Worm (Caenorhabditis elegans) whole organism, L1 larva: Measurements from ENCODE around the gene C49F5.6.

Experiments
- aha-1 ChIP-seq: fragments of 150-350 bp; optimal IDR thresholded peaks from 2 replicates; lab custom pipeline; 2014; ENCODE audit warnings: missing biosample characterization, missing genetic modification characterization
- blmp-1 ChIP-seq: fragments of 150-350 bp; optimal IDR thresholded peaks from 2 replicates; lab custom pipeline; 2014; ENCODE audit warnings: missing biosample characterization, missing genetic modification characterization
- ceh-8 ChIP-seq: fragments of 200-800 bp; sonication (Bioruptor generic); optimal IDR thresholded peaks from 2 replicates; lab custom pipeline; 2018; ENCODE audit warnings: mild to moderate bottlenecking, missing genetic modification characterization, moderate library complexity, missing compliant biosample characterization
- ceh-82 ChIP-seq, 3 experiments: fragments of 150-350 bp in 1 of 3; sonication (generic microtip) in 2 of 3; optimal IDR thresholded peaks; 2 replicates each; lab custom pipeline; 2014 to 2017; ENCODE audit warnings: missing biosample characterization in 3 of 3, missing genetic modification characterization in 3 of 3
- ces-1 ChIP-seq: fragments of 150-350 bp; optimal IDR thresholded peaks from 2 replicates; lab custom pipeline; 2014; ENCODE audit warnings: missing biosample characterization, missing genetic modification reagents, missing genetic modification characterization
- dsc-1 ChIP-seq: sonication (generic microtip); optimal IDR thresholded peaks from 2 replicates; lab custom pipeline; 2016; ENCODE audit warnings: mild to moderate bottlenecking, missing genetic modification characterization, missing compliant biosample characterization
- efl-1 ChIP-seq, 4 experiments: fragments of 150-350 bp; optimal IDR thresholded peaks in 3 of 4; peaks in 1 of 4; 1 replicate in 1 of 4; 2 replicates in 3 of 4; lab custom pipeline; 2014; ENCODE audit warnings: missing biosample characterization in 2 of 4, missing genetic modification characterization in 2 of 4, missing genetic modification reagents in 2 of 4
- efl-3 ChIP-seq: fragments of 200-800 bp; sonication (Bioruptor generic); optimal IDR thresholded peaks from 2 replicates; lab custom pipeline; 2018; ENCODE audit warnings: mild to moderate bottlenecking, missing genetic modification characterization, missing compliant biosample characterization
- fkh-10 ChIP-seq: sonication (generic microtip); optimal IDR thresholded peaks from 2 replicates; lab custom pipeline; 2017; ENCODE audit warnings: missing biosample characterization, missing genetic modification reagents, missing genetic modification characterization
- fkh-8 ChIP-seq: sonication (generic microtip); optimal IDR thresholded peaks from 2 replicates; lab custom pipeline; 2016; ENCODE audit warnings: mild to moderate bottlenecking, missing genetic modification characterization, missing compliant biosample characterization
- hlh-17 ChIP-seq: fragments of 200-800 bp; sonication (Bioruptor generic); optimal IDR thresholded peaks from 2 replicates; lab custom pipeline; 2018; ENCODE audit warnings: missing genetic modification characterization, mild to moderate bottlenecking, missing compliant biosample characterization, moderate library complexity, borderline replicate concordance
- lin-13 ChIP-seq: fragments of 150-350 bp; optimal IDR thresholded peaks from 2 replicates; lab custom pipeline; 2014; ENCODE audit warnings: missing biosample characterization, missing genetic modification reagents, missing genetic modification characterization
- lin-14 ChIP-seq: fragments of 200-800 bp; sonication (Bioruptor generic); optimal IDR thresholded peaks from 2 replicates; lab custom pipeline; 2018; ENCODE audit warnings: mild to moderate bottlenecking, missing genetic modification characterization, moderate library complexity, missing compliant biosample characterization
- lin-15B ChIP-seq: fragments of 150-350 bp; sonication (generic microtip); optimal IDR thresholded peaks from 3 replicates; lab custom pipeline; 2014; ENCODE audit warnings: missing biosample characterization, missing genetic modification characterization
- lin-35 ChIP-seq, 2 experiments: fragments of 150-350 bp; optimal IDR thresholded peaks; 2 replicates each; lab custom pipeline; 2014; ENCODE audit warnings: missing biosample characterization in 2 of 2, missing genetic modification characterization in 2 of 2, missing genetic modification reagents in 2 of 2
- lir-3 ChIP-seq: sonication (generic microtip); optimal IDR thresholded peaks from 2 replicates; lab custom pipeline; 2016; ENCODE audit warnings: mild to moderate bottlenecking, missing genetic modification characterization, moderate library complexity, missing compliant biosample characterization; ENCODE audit not compliant: poor library complexity
- lsy-2 ChIP-seq, 2 experiments: fragments of 150-350 bp; optimal IDR thresholded peaks; 2 replicates each; lab custom pipeline; 2014; ENCODE audit warnings: missing biosample characterization in 2 of 2, missing genetic modification characterization in 2 of 2
- mab-9 ChIP-seq: fragments of 200-800 bp; sonication (Bioruptor generic); IDR thresholded peaks from 2 replicates; pipeline ENCODE4 v1.3.6; 2022; ENCODE audit warnings: missing genetic modification reagents, missing genetic modification characterization, missing compliant biosample characterization
- mep-1 ChIP-seq: fragments of 150-350 bp; optimal IDR thresholded peaks from 2 replicates; lab custom pipeline; 2014; ENCODE audit warnings: missing biosample characterization, missing genetic modification characterization
- nhr-19 ChIP-seq: fragments of 200-800 bp; sonication (Bioruptor generic); conservative IDR thresholded peaks from 2 replicates; pipeline ENCODE4 v1.3.6; 2022; ENCODE audit warnings: missing genetic modification characterization, missing compliant biosample characterization
- nhr-20 ChIP-seq: sonication (generic microtip); optimal IDR thresholded peaks from 2 replicates; lab custom pipeline; 2016; ENCODE audit warnings: mild to moderate bottlenecking, missing genetic modification characterization, missing compliant biosample characterization
- nhr-28 ChIP-seq: fragments of 150-350 bp; optimal IDR thresholded peaks from 2 replicates; lab custom pipeline; 2014; ENCODE audit warnings: missing biosample characterization, missing genetic modification characterization
- nhr-47 ChIP-seq: sonication (generic microtip); optimal IDR thresholded peaks from 2 replicates; lab custom pipeline; 2016; ENCODE audit warnings: mild to moderate bottlenecking, missing genetic modification characterization, moderate library complexity, missing compliant biosample characterization
- nhr-71 ChIP-seq: sonication (generic microtip); optimal IDR thresholded peaks from 2 replicates; lab custom pipeline; 2016; ENCODE audit warnings: mild to moderate bottlenecking, missing genetic modification characterization, moderate library complexity, missing compliant biosample characterization
- nhr-84 ChIP-seq: sonication (generic microtip); optimal IDR thresholded peaks from 2 replicates; lab custom pipeline; 2017; ENCODE audit warnings: missing biosample characterization, missing genetic modification characterization
- pag-3 ChIP-seq: sonication (generic microtip); optimal IDR thresholded peaks from 2 replicates; lab custom pipeline; 2017; ENCODE audit warnings: missing genetic modification characterization, mild to moderate bottlenecking, missing compliant biosample characterization, antibody characterized with exemption, borderline replicate concordance; ENCODE audit not compliant: insufficient read depth
- pax-3 ChIP-seq: fragments of 200-800 bp; sonication (Bioruptor generic); optimal IDR thresholded peaks from 2 replicates; lab custom pipeline; 2018; ENCODE audit warnings: mild to moderate bottlenecking, missing genetic modification characterization, moderate library complexity, missing compliant biosample characterization
- rnt-1 ChIP-seq: sonication (generic microtip); optimal IDR thresholded peaks from 2 replicates; lab custom pipeline; 2016; ENCODE audit warnings: mild to moderate bottlenecking, missing genetic modification characterization, moderate library complexity, missing compliant biosample characterization
- snu-23 ChIP-seq: sonication (generic microtip); optimal IDR thresholded peaks from 2 replicates; lab custom pipeline; 2016; ENCODE audit warnings: missing genetic modification characterization, missing compliant biosample characterization
- sox-4 ChIP-seq: sonication (generic microtip); optimal IDR thresholded peaks from 2 replicates; lab custom pipeline; 2016; ENCODE audit warnings: missing genetic modification characterization, missing compliant biosample characterization
- sup-37 ChIP-seq: fragments of 200-800 bp; sonication (Bioruptor generic); optimal IDR thresholded peaks from 2 replicates; lab custom pipeline; 2018; ENCODE audit warnings: mild to moderate bottlenecking, missing genetic modification characterization, missing compliant biosample characterization
- swsn-7 ChIP-seq: sonication (generic microtip); optimal IDR thresholded peaks from 2 replicates; lab custom pipeline; 2016; ENCODE audit warnings: missing genetic modification characterization, missing compliant biosample characterization
- tbx-2 ChIP-seq: sonication (generic microtip); optimal IDR thresholded peaks from 2 replicates; lab custom pipeline; 2016; ENCODE audit warnings: missing genetic modification characterization, missing compliant biosample characterization
- unc-30 ChIP-seq: sonication (generic microtip); optimal IDR thresholded peaks from 2 replicates; lab custom pipeline; 2017; ENCODE audit warnings: missing biosample characterization, missing genetic modification characterization
- zag-1 ChIP-seq: fragments of 150-350 bp; optimal IDR thresholded peaks from 2 replicates; lab custom pipeline; 2014; ENCODE audit warnings: missing biosample characterization, missing genetic modification characterization

C49F5.6 gene

DNA sequence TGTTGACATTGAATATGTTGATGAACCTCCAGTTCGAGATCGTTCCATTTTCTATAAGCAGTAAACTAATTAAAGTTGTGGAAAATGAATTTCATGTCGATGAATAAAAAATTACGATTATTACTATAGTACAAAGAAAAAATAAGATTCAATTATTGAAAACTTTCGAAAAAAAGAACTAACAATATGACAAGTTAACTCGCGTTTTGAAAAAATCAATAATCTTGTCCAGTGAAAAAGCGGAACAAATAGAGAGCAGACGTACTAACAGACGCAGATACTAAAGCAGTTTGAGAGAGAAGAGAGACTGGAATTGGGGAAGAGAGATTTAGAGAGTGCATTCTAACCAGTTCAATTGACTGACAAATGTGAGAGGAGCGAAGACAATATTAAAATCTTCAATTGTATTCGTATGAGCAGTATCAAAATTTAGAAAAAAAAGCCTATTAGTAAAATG is 13.5 kb upstream of the C49F5.6 start, which contains the start of gene set-6:
set-6 (minus strand) TSS at position 51 of the 457 bp plus-strand sequence.
- TF ChIP-seq efl-1 (optimal IDR thresholded peaks at IDR 0.05; lab: Kevin White, UChicago) (peak in 1 of 2 experiments; percentile 47), efl-1 (GFP tag; optimal IDR thresholded peaks at IDR 0.05 in 1 of 2; lab: Kevin White, UChicago) (no peak), ceh-82 (tag; optimal IDR thresholded peaks at IDR 0.05; lab: Kevin White, UChicago) (peak in 2 of 3 experiments; percentile 17 to 30), lin-15B (no peak), nhr-71 (tag; lab: Kevin White, UChicago) (peak; percentile 30), nhr-20 (tag; lab: Kevin White, UChicago) (peak; percentile 23), rnt-1 (peak; percentile 2), mep-1 (tag; lab: Kevin White, UChicago) (peak; percentile 44), nhr-19 (GFP tag; lab: Robert Waterston, UW) (no peak), lin-14 (GFP tag; lab: Kevin White, UChicago) (peak; percentile 57), lin-35 (GFP tag; optimal IDR thresholded peaks at IDR 0.05; lab: Kevin White, UChicago) (peak in 1 of 2 experiments; percentile 7), ceh-8 (GFP tag; lab: Kevin White, UChicago) (no peak), efl-3 (GFP tag; lab: Kevin White, UChicago) (no peak), lsy-2 (tag; optimal IDR thresholded peaks at IDR 0.05; lab: Kevin White, UChicago) (peak in 1 of 2 experiments; percentile 49), nhr-47 (tag; lab: Kevin White, UChicago) (peak; percentile 5), sox-4 (tag; lab: Kevin White, UChicago) (no peak), lir-3 (tag; lab: Kevin White, UChicago) (peak; percentile 20), snu-23 (GFP tag; lab: Kevin White, UChicago) (peak; percentile 55), nhr-84 (tag; lab: Kevin White, UChicago) (no peak), swsn-7 (tag; lab: Kevin White, UChicago) (peak; percentile 22)

DNA sequence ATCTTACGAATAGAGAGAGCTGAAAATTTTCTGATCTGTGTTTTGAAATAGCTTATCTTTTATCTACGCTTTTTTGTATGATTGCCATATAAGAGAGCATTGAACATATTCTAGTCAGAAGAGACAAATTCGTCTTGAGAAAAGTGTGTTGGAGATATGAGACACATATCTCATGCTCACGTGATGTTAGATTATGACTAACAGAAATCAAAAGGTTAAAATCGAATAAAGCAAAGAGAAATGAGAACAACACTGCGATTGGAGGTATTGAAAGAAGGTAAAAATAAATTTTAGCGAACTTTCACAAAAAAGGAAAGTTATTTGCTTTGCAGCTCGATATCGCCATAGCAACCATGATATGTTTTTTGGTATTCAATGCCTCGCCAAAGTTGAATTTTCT is 6.0 kb upstream of the C49F5.6 start, which contains the start of gene nhr-167:
nhr-167 (minus strand) TSS at position 21 of the 400 bp plus-strand sequence.
- TF ChIP-seq pax-3 = peak; percentile 8
- peak; percentile 81 for TF ChIP-seq fkh-8 (tag; lab: Kevin White, UChicago)
- TF ChIP-seq dsc-1 (tag; lab: Kevin White, UChicago) = peak; percentile 76
- TF ChIP-seq nhr-28 (tag; lab: Kevin White, UChicago) = no peak
- TF ChIP-seq swsn-7 (tag; lab: Kevin White, UChicago) = peak; percentile 0
- TF ChIP-seq sox-4 (tag; lab: Kevin White, UChicago) = peak; percentile 15
- TF ChIP-seq tbx-2 = no peak
- no peak for TF ChIP-seq pag-3 (tag; lab: Kevin White, UChicago)
- TF ChIP-seq efl-1 (optimal IDR thresholded peaks at IDR 0.05; lab: Kevin White, UChicago) = no peak
- peak in 1 of 2 experiments; percentile 77 for TF ChIP-seq efl-1 (GFP tag; optimal IDR thresholded peaks at IDR 0.05 in 1 of 2; lab: Kevin White, UChicago)
- no peak for TF ChIP-seq blmp-1

DNA sequence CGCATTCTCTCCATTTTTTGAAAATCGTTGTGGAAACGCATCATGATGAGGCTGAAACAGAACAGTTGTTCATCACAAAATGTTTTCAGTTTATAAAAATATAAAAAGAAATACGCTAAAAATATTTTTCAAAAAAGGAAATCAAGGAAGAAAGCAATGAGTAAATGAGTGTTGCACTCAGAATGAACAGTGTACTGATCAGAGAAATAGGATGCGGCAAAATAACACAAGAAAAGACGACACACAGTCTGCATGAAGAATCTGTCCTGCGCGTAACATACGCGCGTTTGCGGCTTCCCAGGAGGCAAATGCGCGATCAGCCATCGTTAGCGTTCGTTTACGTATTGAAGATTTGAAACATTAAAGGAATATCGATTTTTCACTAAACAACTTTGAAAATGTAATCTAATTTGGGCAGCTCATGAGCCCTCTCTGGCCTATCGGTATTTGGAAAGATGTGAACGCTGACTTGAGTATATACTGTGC is 4.5 kb upstream of the C49F5.6 start, which contains the start of gene C49F5.3:
C49F5.3 (minus strand) TSS at position 51 of the 486 bp plus-strand sequence.
- TF ChIP-seq lin-13 (GFP tag; lab: Kevin White, UChicago) (no peak), fkh-8 (tag; lab: Kevin White, UChicago) (no peak), ceh-8 (GFP tag; lab: Kevin White, UChicago) (no peak), unc-30 (tag; lab: Kevin White, UChicago) (no peak), hlh-17 (no peak), aha-1 (tag; lab: Kevin White, UChicago) (no peak), snu-23 (GFP tag; lab: Kevin White, UChicago) (no peak), pax-3 (no peak), mab-9 (no peak), sup-37 (GFP tag; lab: Kevin White, UChicago) (no peak), zag-1 (no peak), ces-1 (GFP tag; lab: Kevin White, UChicago) (no peak), fkh-10 (GFP tag; lab: Kevin White, UChicago) (no peak)
